Worm (Caenorhabditis elegans) whole organism, midembryonic: ENCODE measurements around the gene let-268.

Experiments
- T22C8.4 ChIP-seq: fragments of 200-800 bp; sonication (Bioruptor generic); IDR thresholded peaks from 2 replicates; pipeline ENCODE4 v1.3.6; 2022; ENCODE audit warnings: missing genetic modification characterization, missing compliant biosample characterization
- cog-1 ChIP-seq: sonication (generic microtip); optimal IDR thresholded peaks from 2 replicates; lab custom pipeline; 2016; ENCODE audit warnings: missing genetic modification characterization, missing compliant biosample characterization
- flt-1 ChIP-seq: fragments of 200-800 bp; sonication (Bioruptor generic); IDR thresholded peaks from 2 replicates; pipeline ENCODE4 v1.3.6; 2022; ENCODE audit warnings: missing genetic modification characterization, missing compliant biosample characterization
- med-1 ChIP-seq: sonication (generic microtip); optimal IDR thresholded peaks from 2 replicates; lab custom pipeline; 2017; ENCODE audit warnings: missing genetic modification characterization, mild to moderate bottlenecking, missing compliant biosample characterization, antibody characterized with exemption, missing genetic modification reagents; ENCODE audit not compliant: insufficient read depth
- ref-1 ChIP-seq: fragments of 200-800 bp; sonication (Bioruptor generic); conservative IDR thresholded peaks from 2 replicates; pipeline ENCODE4 v1.3.6; 2022; ENCODE audit warnings: missing genetic modification reagents, missing genetic modification characterization, missing compliant biosample characterization

DNA sequence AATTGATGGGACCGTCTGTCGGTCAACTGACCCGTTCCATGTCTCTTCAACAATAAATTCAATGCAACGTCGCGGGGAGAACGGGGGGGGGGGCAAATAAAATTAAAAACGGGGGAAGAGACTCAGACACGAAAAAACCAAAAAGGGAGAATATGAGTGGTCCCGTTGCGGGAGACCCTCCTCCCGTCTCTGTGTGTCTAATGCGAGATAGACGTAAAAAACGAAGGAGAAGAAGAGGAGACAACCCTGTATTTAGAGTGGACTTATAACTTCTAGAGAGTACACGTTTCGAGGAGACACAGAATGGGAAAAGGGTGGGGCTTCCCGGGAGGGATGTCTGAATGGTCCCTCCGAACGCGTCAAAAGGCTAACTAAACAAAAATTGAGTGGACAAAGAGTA is 25.7 kb upstream of the let-268 start:
- no peak for TF ChIP-seq ref-1 (GFP tag; lab: Robert Waterston, UW)
- TF ChIP-seq T22C8.4 (GFP tag; lab: Robert Waterston, UW) = no peak
- peak; percentile 41 for TF ChIP-seq cog-1
- TF ChIP-seq flt-1 (GFP tag; lab: Robert Waterston, UW) = peak; percentile 69; the same call in 1 of the 2 replicates
- TF ChIP-seq med-1 = no peak
